Worm (Caenorhabditis elegans): ENCODE results near the gene nmy-3.

The nmy-3 gene

ce11 chrIV:9322489-9322888, 48.2 kb downstream of the nmy-3 start:
- TF ChIP-seq tbx-11 (GFP tag; IDR thresholded peaks at IDR 0.05): no peak
- no peak for TF ChIP-seq ama-1 (optimal IDR thresholded peaks at IDR 0.05)
- TF ChIP-seq hnd-1 (tag; optimal IDR thresholded peaks at IDR 0.05): no peak
- no peak for TF ChIP-seq F13C5.2 (tag; optimal IDR thresholded peaks at IDR 0.05)
- no peak for TF ChIP-seq B0310.2 (tag; optimal IDR thresholded peaks at IDR 0.05)
- TF ChIP-seq ets-7 (tag; optimal IDR thresholded peaks at IDR 0.05): no peak
- no peak for TF ChIP-seq ceh-13 (GFP tag; optimal IDR thresholded peaks at IDR 0.05)
- no peak for TF ChIP-seq flt-1 (GFP tag; IDR thresholded peaks at IDR 0.05)

- TF ChIP-seq ceh-13 (GFP tag; optimal IDR thresholded peaks at IDR 0.05): no peak
- TF ChIP-seq sea-1 (GFP tag; conservative IDR thresholded peaks at IDR 0.05): no peak
- no peak for TF ChIP-seq hmg-4 (GFP tag; optimal IDR thresholded peaks at IDR 0.05)
These were observed 49.8 kb downstream of the nmy-3 start, which contains the start of the genes nspg-11 and F49C12.15 for ce11 chrIV:9323989-9324506. nspg-11 (minus strand) TSS chrIV:9324089. F49C12.15 (plus strand) TSS chrIV:9324456.

- TF ChIP-seq ceh-13 (GFP tag; optimal IDR thresholded peaks at IDR 0.05): no peak
- no peak for TF ChIP-seq F13C5.2 (tag; optimal IDR thresholded peaks at IDR 0.05)
- no peak for TF ChIP-seq tbx-37 (GFP tag; conservative IDR thresholded peaks at IDR 0.05)
- no peak for TF ChIP-seq tra-4 (tag; optimal IDR thresholded peaks at IDR 0.05)
- no peak for TF ChIP-seq hmg-4 (GFP tag; optimal IDR thresholded peaks at IDR 0.05)
- no peak for TF ChIP-seq sea-1 (GFP tag; conservative IDR thresholded peaks at IDR 0.05)
- TF ChIP-seq pes-1 (GFP tag; IDR thresholded peaks at IDR 0.05): no peak
- TF ChIP-seq hmbx-1 (tag; optimal IDR thresholded peaks at IDR 0.05): no peak
- no peak for TF ChIP-seq ceh-36 (tag; optimal IDR thresholded peaks at IDR 0.05)
- TF ChIP-seq aly-1 (tag; optimal IDR thresholded peaks at IDR 0.05): no peak
- TF ChIP-seq ets-7 (tag; optimal IDR thresholded peaks at IDR 0.05): no peak
- TF ChIP-seq B0310.2 (tag; optimal IDR thresholded peaks at IDR 0.05): no peak
- no peak for TF ChIP-seq hnd-1 (tag; optimal IDR thresholded peaks at IDR 0.05)
- TF ChIP-seq tbx-11 (GFP tag; IDR thresholded peaks at IDR 0.05): no peak
- no peak for TF ChIP-seq flt-1 (GFP tag; IDR thresholded peaks at IDR 0.05)
These were observed 53.4 kb downstream of the nmy-3 start, which contains the start of gene clec-183 for ce11 chrIV:9327706-9328105. clec-183 (plus strand) TSS chrIV:9328006.

ce11 chrIV:9330755-9331154, 56.5 kb downstream of the nmy-3 start, which contains the start of gene nspg-7.1:
nspg-7.1 (minus strand) TSS chrIV:9330855.
- TF ChIP-seq aly-1 (tag; optimal IDR thresholded peaks at IDR 0.05) (no peak), scrt-1 (GFP tag; IDR thresholded peaks at IDR 0.05) (no peak), ets-7 (tag; optimal IDR thresholded peaks at IDR 0.05) (no peak), B0310.2 (tag; optimal IDR thresholded peaks at IDR 0.05) (no peak), hmbx-1 (tag; optimal IDR thresholded peaks at IDR 0.05) (no peak), tra-4 (tag; optimal IDR thresholded peaks at IDR 0.05) (no peak), pes-1 (GFP tag; IDR thresholded peaks at IDR 0.05) (no peak), hmg-4 (GFP tag; optimal IDR thresholded peaks at IDR 0.05) (no peak), sea-1 (GFP tag; conservative IDR thresholded peaks at IDR 0.05) (no peak), hnd-1 (tag; optimal IDR thresholded peaks at IDR 0.05) (no peak), tbx-37 (GFP tag; conservative IDR thresholded peaks at IDR 0.05) (no peak), flt-1 (GFP tag; IDR thresholded peaks at IDR 0.05) (no peak), F13C5.2 (tag; optimal IDR thresholded peaks at IDR 0.05) (no peak), tbx-11 (GFP tag; IDR thresholded peaks at IDR 0.05) (no peak), ceh-13 (GFP tag; optimal IDR thresholded peaks at IDR 0.05) (no peak), ama-1 (optimal IDR thresholded peaks at IDR 0.05) (no peak), ceh-36 (tag; optimal IDR thresholded peaks at IDR 0.05) (no peak)
